Fruit fly (Drosophila melanogaster) whole organism, prepupa: ENCODE data around the gene CG2841.

ENCODE experiments used
- CG10631 ChIP-seq: fragments of 200-800 bp; sonication (Bioruptor generic); optimal IDR thresholded peaks from 2 replicates; lab custom pipeline; 2016; ENCODE audit warnings: missing biosample characterization, missing genetic modification characterization
- CG10669 ChIP-seq: fragments of 200-800 bp; sonication (Bioruptor generic); optimal IDR thresholded peaks from 3 replicates; lab custom pipeline; 2018; ENCODE audit warnings: missing biosample characterization, mild to moderate bottlenecking, missing genetic modification characterization, moderate library complexity
- CG11294 ChIP-seq: fragments of 200-800 bp; sonication (Bioruptor generic); IDR thresholded peaks from 2 replicates; pipeline ENCODE4 v1.3.6; 2022; ENCODE audit warnings: missing biosample characterization, missing genetic modification characterization
- CG11762 ChIP-seq: fragments of 200-800 bp; sonication (Bioruptor generic); optimal IDR thresholded peaks from 3 replicates; lab custom pipeline; 2016; ENCODE audit warnings: missing biosample characterization, missing genetic modification characterization; ENCODE audit not compliant: insufficient read depth
- CG15336 ChIP-seq: fragments of 200-800 bp; sonication (Bioruptor generic); IDR thresholded peaks from 2 replicates; pipeline ENCODE4 v1.3.6; 2022; ENCODE audit warnings: missing biosample characterization, missing genetic modification characterization
- CG1621 ChIP-seq: fragments of 200-800 bp; sonication (Bioruptor generic); optimal IDR thresholded peaks from 3 replicates; lab custom pipeline; 2018; ENCODE audit warnings: missing biosample characterization, mild to moderate bottlenecking, missing genetic modification characterization
- CG31627 ChIP-seq: fragments of 200-800 bp; sonication (Bioruptor generic); optimal IDR thresholded peaks from 3 replicates; lab custom pipeline; 2016; ENCODE audit warnings: missing biosample characterization, missing genetic modification characterization
- CG32006 ChIP-seq: fragments of 200-800 bp; sonication (Bioruptor generic); optimal IDR thresholded peaks from 3 replicates; lab custom pipeline; 2017; ENCODE audit warnings: missing biosample characterization, mild to moderate bottlenecking, missing genetic modification characterization
- CG34406 ChIP-seq: fragments of 200-800 bp; sonication (Bioruptor generic); optimal IDR thresholded peaks from 3 replicates; lab custom pipeline; 2016; ENCODE audit warnings: missing biosample characterization, missing genetic modification characterization
- CG3919 ChIP-seq: fragments of 200-800 bp; sonication (Bioruptor generic); optimal IDR thresholded peaks from 3 replicates; lab custom pipeline; 2016; ENCODE audit warnings: missing biosample characterization, missing genetic modification characterization
- CG4318 ChIP-seq: fragments of 200-800 bp; sonication (Bioruptor generic); optimal IDR thresholded peaks from 3 replicates; lab custom pipeline; 2017; ENCODE audit warnings: missing biosample characterization, mild to moderate bottlenecking, missing genetic modification characterization
- CG6163 ChIP-seq: fragments of 200-800 bp; sonication (Bioruptor generic); IDR thresholded peaks from 3 replicates; pipeline ENCODE4 v1.3.6; 2022; ENCODE audit warnings: missing biosample characterization, missing genetic modification characterization
- CG6808 ChIP-seq: fragments of 200-800 bp; sonication (Bioruptor generic); optimal IDR thresholded peaks from 3 replicates; lab custom pipeline; 2017; ENCODE audit warnings: missing biosample characterization, missing genetic modification characterization, mild to moderate bottlenecking, moderate library complexity, missing genetic modification reagents
- CG6854 ChIP-seq: fragments of 200-800 bp; sonication (Bioruptor generic); optimal IDR thresholded peaks from 2 replicates; lab custom pipeline; 2017; ENCODE audit warnings: missing biosample characterization, mild to moderate bottlenecking, missing genetic modification characterization
- CG7368 ChIP-seq: fragments of 200-800 bp; sonication (Bioruptor generic); optimal IDR thresholded peaks from 3 replicates; lab custom pipeline; 2016; ENCODE audit warnings: missing biosample characterization, missing genetic modification characterization
- CG8119 ChIP-seq: fragments of 200-800 bp; sonication (Bioruptor generic); IDR thresholded peaks from 3 replicates; pipeline ENCODE4 v1.3.6; 2022; ENCODE audit warnings: missing biosample characterization, missing genetic modification characterization
- CG8632 ChIP-seq: fragments of 200-800 bp; sonication (Bioruptor generic); optimal IDR thresholded peaks from 3 replicates; lab custom pipeline; 2016; ENCODE audit warnings: missing biosample characterization, missing genetic modification characterization
- Ets21C ChIP-seq: fragments of 200-800 bp; sonication (Bioruptor generic); optimal IDR thresholded peaks from 3 replicates; lab custom pipeline; 2016; ENCODE audit warnings: missing biosample characterization, missing genetic modification characterization
- Ets96B ChIP-seq: fragments of 200-800 bp; optimal IDR thresholded peaks from 2 replicates; lab custom pipeline; 2019; ENCODE audit warnings: missing biosample characterization, mild to moderate bottlenecking, missing genetic modification characterization, moderate library complexity
- Gug ChIP-seq: fragments of 200-800 bp; sonication (Bioruptor generic); IDR thresholded peaks from 2 replicates; pipeline ENCODE4 v1.3.6; 2022; ENCODE audit warnings: missing biosample characterization, missing genetic modification characterization
- Hr38 ChIP-seq: sonication (Bioruptor generic); optimal IDR thresholded peaks from 2 replicates; lab custom pipeline; 2016; ENCODE audit warnings: missing biosample characterization, missing genetic modification characterization
- Lpt ChIP-seq: fragments of 200-800 bp; sonication (Bioruptor generic); optimal IDR thresholded peaks from 3 replicates; lab custom pipeline; 2016; ENCODE audit warnings: missing biosample characterization, missing genetic modification characterization
- OdsH ChIP-seq: fragments of 200-800 bp; sonication (Bioruptor generic); optimal IDR thresholded peaks from 3 replicates; lab custom pipeline; 2016; ENCODE audit warnings: missing biosample characterization, missing genetic modification characterization
- Smox ChIP-seq: fragments of 200-800 bp; sonication (Bioruptor generic); optimal IDR thresholded peaks from 3 replicates; lab custom pipeline; 2016; ENCODE audit warnings: missing biosample characterization, missing genetic modification characterization
- Sox15 ChIP-seq: fragments of 200-800 bp; sonication (Bioruptor generic); optimal IDR thresholded peaks from 3 replicates; lab custom pipeline; 2016; ENCODE audit warnings: missing biosample characterization, missing genetic modification characterization
- achi ChIP-seq: fragments of 200-800 bp; sonication (Bioruptor generic); optimal IDR thresholded peaks from 3 replicates; lab custom pipeline; 2016; ENCODE audit warnings: missing biosample characterization, missing genetic modification characterization
- acj6 ChIP-seq: fragments of 200-800 bp; sonication (Bioruptor generic); optimal IDR thresholded peaks from 3 replicates; lab custom pipeline; 2016; ENCODE audit warnings: missing biosample characterization, missing genetic modification characterization
- dsx ChIP-seq: fragments of 200-800 bp; optimal IDR thresholded peaks from 3 replicates; lab custom pipeline; 2019; ENCODE audit warnings: missing biosample characterization, mild to moderate bottlenecking, missing genetic modification characterization, moderate library complexity; ENCODE audit not compliant: poor library complexity, severe bottlenecking
- eg ChIP-seq: fragments of 200-800 bp; sonication (Bioruptor generic); IDR thresholded peaks from 3 replicates; pipeline ENCODE4 v1.3.6; 2022; ENCODE audit warnings: missing biosample characterization, missing genetic modification characterization
- fd59A ChIP-seq: fragments of 200-800 bp; sonication (Bioruptor generic); optimal IDR thresholded peaks from 2 replicates; lab custom pipeline; 2017; ENCODE audit warnings: missing biosample characterization, mild to moderate bottlenecking, missing genetic modification characterization, missing genetic modification reagents
- fd85E ChIP-seq: fragments of 200-800 bp; sonication (Bioruptor generic); optimal IDR thresholded peaks from 3 replicates; lab custom pipeline; 2016; ENCODE audit warnings: missing biosample characterization, missing genetic modification characterization
- fkh ChIP-seq: fragments of 200-800 bp; sonication (Bioruptor generic); optimal IDR thresholded peaks from 3 replicates; lab custom pipeline; 2017; ENCODE audit warnings: missing biosample characterization, mild to moderate bottlenecking, missing genetic modification characterization, moderate library complexity
- net ChIP-seq: fragments of 200-800 bp; sonication (Bioruptor generic); optimal IDR thresholded peaks from 3 replicates; lab custom pipeline; 2016; ENCODE audit warnings: missing biosample characterization, missing genetic modification characterization
- pdm3 ChIP-seq: fragments of 200-800 bp; sonication (Bioruptor generic); optimal IDR thresholded peaks from 3 replicates; lab custom pipeline; 2016; ENCODE audit warnings: missing biosample characterization, missing genetic modification characterization
- salr ChIP-seq, 2 experiments: fragments of 200-800 bp; sonication (Bioruptor generic); optimal IDR thresholded peaks; 3 replicates each; lab custom pipeline; 2016 to 2018; ENCODE audit warnings: missing biosample characterization in 2 of 2, missing genetic modification characterization in 2 of 2, mild to moderate bottlenecking in 1 of 2
- spab ChIP-seq: fragments of 200-800 bp; sonication (Bioruptor generic); optimal IDR thresholded peaks from 2 replicates; lab custom pipeline; 2017; ENCODE audit warnings: missing biosample characterization, mild to moderate bottlenecking, missing genetic modification characterization, missing genetic modification reagents
- ss ChIP-seq, 2 experiments: fragments of 200-800 bp; sonication (Bioruptor generic); optimal IDR thresholded peaks; 2 replicates in 1 of 2; 3 replicates in 1 of 2; lab custom pipeline; 2017 to 2018; ENCODE audit warnings: mild to moderate bottlenecking in 2 of 2, missing biosample characterization in 2 of 2, missing genetic modification characterization in 2 of 2, moderate library complexity in 1 of 2
- svp ChIP-seq: fragments of 200-800 bp; sonication (Bioruptor generic); peaks from one replicate; lab custom pipeline; 2016; ENCODE audit warnings: missing biosample characterization, missing genetic modification characterization
- topi ChIP-seq: fragments of 200-800 bp; sonication (Bioruptor generic); optimal IDR thresholded peaks from 3 replicates; lab custom pipeline; 2016; ENCODE audit warnings: missing biosample characterization, missing genetic modification characterization
- vri ChIP-seq: fragments of 200-800 bp; sonication (Bioruptor generic); optimal IDR thresholded peaks from 3 replicates; lab custom pipeline; 2016; ENCODE audit warnings: missing biosample characterization, mild to moderate bottlenecking, missing genetic modification characterization

The CG2841 gene

dm6 chrX:2296230-2297044 lies 69.7 kb downstream of the CG2841 start (continued):
- TF ChIP-seq OdsH (GFP tag; lab: Kevin White, UChicago) (peak; percentile 94), salr (GFP tag; optimal IDR thresholded peaks at IDR 0.05; lab: Kevin White, UChicago) (peak; percentile 78 to 93), pdm3 (peak; percentile 95), achi (GFP tag; lab: Kevin White, UChicago) (peak; percentile 91), Hr38 (GFP tag; lab: Kevin White, UChicago) (no peak), acj6 (GFP tag; lab: Kevin White, UChicago) (peak; percentile 93), CG10631 (GFP tag; lab: Kevin White, UChicago) (peak; percentile 92), Smox (GFP tag; lab: Kevin White, UChicago) (peak; percentile 95), CG31627 (GFP tag; lab: Kevin White, UChicago) (peak; percentile 96), net (GFP tag; lab: Kevin White, UChicago) (peak; percentile 95), ss (GFP tag; optimal IDR thresholded peaks at IDR 0.05; lab: Kevin White, UChicago) (peak; percentile 89 to 94), CG3919 (GFP tag; lab: Kevin White, UChicago) (peak; percentile 91), Lpt (peak; percentile 90), CG15336 (GFP tag; lab: Robert Waterston, UW) (peak; percentile 84), fd85E (peak; percentile 88), CG32006 (GFP tag; lab: Kevin White, UChicago) (peak; percentile 97), CG8119 (GFP tag; lab: Robert Waterston, UW) (peak; percentile 87), CG1621 (tag; lab: Kevin White, UChicago) (peak; percentile 89), CG34406 (GFP tag; lab: Kevin White, UChicago) (peak; percentile 93), fd59A (GFP tag; lab: Kevin White, UChicago) (peak; percentile 95), svp (GFP tag; lab: Kevin White, UChicago) (peak; percentile 98), topi (GFP tag; lab: Kevin White, UChicago) (peak; percentile 97), CG6808 (peak; percentile 94), Gug (GFP tag; lab: Robert Waterston, UW) (0 out of 2 replicates have a peak, but pooled peaks have one; percentile 60), dsx (peak; percentile 78), Ets21C (GFP tag; lab: Kevin White, UChicago) (peak; percentile 94), CG4318 (GFP tag; lab: Kevin White, UChicago) (peak; percentile 89), CG8632 (GFP tag; lab: Kevin White, UChicago) (peak; percentile 93), spab (GFP tag; lab: Kevin White, UChicago) (peak; percentile 90), Sox15 (GFP tag; lab: Kevin White, UChicago) (peak; percentile 92)

DNA sequence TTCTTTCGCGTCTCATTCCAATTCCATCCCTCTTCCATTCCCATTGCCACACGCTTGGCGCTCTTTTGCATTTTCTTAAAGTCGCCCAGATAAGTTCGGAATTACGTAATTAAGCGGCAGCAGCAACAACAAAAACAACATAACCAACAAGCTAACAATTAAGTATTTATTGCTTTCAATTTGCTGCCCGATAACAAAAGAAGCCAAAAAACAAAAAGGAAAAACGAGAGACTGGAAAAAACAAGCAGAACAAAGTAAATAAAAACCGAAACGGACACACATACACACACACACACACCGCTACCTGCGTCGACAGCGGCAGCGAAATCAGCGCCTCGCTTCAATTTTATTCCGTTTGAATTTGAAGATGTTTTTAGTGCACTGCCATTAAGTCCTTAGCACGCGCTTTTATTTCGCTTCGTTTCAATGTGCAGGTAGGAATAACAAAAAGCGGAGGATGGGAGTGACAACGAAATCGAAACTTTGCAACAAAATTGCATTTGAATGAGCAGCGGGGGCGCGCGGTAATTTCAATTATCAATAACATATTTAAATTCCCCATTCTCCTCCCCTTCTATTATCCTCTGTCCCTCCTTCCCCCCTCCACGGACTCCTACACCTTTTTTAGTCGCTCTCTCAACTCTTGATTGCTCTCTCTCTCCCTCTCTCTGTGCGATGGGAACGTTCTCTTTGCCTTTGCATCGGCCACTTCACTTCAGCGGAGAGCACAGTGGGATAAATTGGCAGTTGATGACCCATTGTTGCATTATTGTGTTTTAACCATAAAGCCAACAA lies 70.5 kb downstream of the CG2841 start, which contains the start of gene Raf:
TSS of gene Raf (plus strand) at position 32 of the 795 bp plus-strand sequence.
- TF ChIP-seq fd85E (no peak), CG10669 (GFP tag; lab: Kevin White, UChicago) (peak; percentile 1), vri (GFP tag; lab: Kevin White, UChicago) (peak; percentile 96), CG6163 (peak; percentile 10; the same call in 1 of the 3 replicates), CG11762 (GFP tag; lab: Kevin White, UChicago) (no peak), fd59A (GFP tag; lab: Kevin White, UChicago) (no peak), CG11294 (0 out of 2 replicates have a peak, but pooled peaks have one; percentile 68), CG15336 (GFP tag; lab: Robert Waterston, UW) (no peak), CG6808 (no peak), CG6854 (GFP tag; lab: Kevin White, UChicago) (peak; percentile 36), OdsH (GFP tag; lab: Kevin White, UChicago) (no peak), salr (GFP tag; optimal IDR thresholded peaks at IDR 0.05; lab: Kevin White, UChicago) (no peak), eg (GFP tag; lab: Robert Waterston, UW) (0 out of 3 replicates have a peak, but pooled peaks have one; percentile 70), Ets96B (no peak), CG7368 (no peak), dsx (no peak), fkh (no peak)
